Worm (Caenorhabditis elegans): ENCODE measurements around the gene ZC8.6.

DNA sequence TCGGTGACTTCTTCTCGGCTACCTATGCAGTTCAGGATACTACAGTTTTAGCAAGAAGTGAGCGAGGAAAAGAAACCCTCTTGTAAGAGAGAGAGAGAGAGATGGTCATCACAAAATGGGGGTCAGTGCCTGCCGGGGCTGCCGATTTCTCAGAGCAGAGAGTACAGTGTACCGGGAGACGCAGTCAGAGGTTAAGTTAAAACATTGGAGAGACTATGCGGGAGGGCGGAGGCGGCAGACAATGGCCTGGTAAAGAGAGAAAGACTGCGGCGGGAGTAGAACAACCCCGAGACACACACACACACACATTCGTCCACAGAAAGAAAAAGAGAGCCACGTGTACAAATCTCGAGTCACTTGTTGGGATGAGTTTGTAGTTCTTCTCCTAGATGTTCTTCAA is 26.0 kb downstream of the ZC8.6 start:
- no peak for TF ChIP-seq nhr-237 (tag; optimal IDR thresholded peaks at IDR 0.05)
- TF ChIP-seq nhr-77 (tag; optimal IDR thresholded peaks at IDR 0.05), result no peak
- no peak for TF ChIP-seq aly-2 (tag; optimal IDR thresholded peaks at IDR 0.05)
- TF ChIP-seq blmp-1 (tag; optimal IDR thresholded peaks at IDR 0.05; ENCODE audit: insufficient read depth), result peak; percentile 41
- TF ChIP-seq skn-1 (tag; optimal IDR thresholded peaks at IDR 0.05), result no peak
- no peak for TF ChIP-seq nhr-10 (tag; optimal IDR thresholded peaks at IDR 0.05)

Data from whole organism, L2 larva.